Fruit fly (Drosophila melanogaster): ENCODE measurements around the gene CG14710.

CG14710 gene

dm6 chr3R:11619709-11620409, at the start of gene CG14710, which contains the start of gene Jupiter:
CG14710 (plus strand) TSS chr3R:11620090.
Jupiter (minus strand) TSS chr3R:11619906.
- TF ChIP-seq Sox14 (GFP tag; optimal IDR thresholded peaks at IDR 0.05) (peak; percentile 67), fd85E (GFP tag; optimal IDR thresholded peaks at IDR 0.05) (no peak), CG31627 (GFP tag; optimal IDR thresholded peaks at IDR 0.05) (peak; percentile 78), acj6 (GFP tag; optimal IDR thresholded peaks at IDR 0.05) (peak; percentile 41), CG6808 (GFP tag; optimal IDR thresholded peaks at IDR 0.05) (no peak), CG15336 (GFP tag; IDR thresholded peaks at IDR 0.05) (no peak; the same call in 1 of the 2 replicates), CG7368 (GFP tag; optimal IDR thresholded peaks at IDR 0.05) (peak; percentile 6), CG6276 (GFP tag; optimal IDR thresholded peaks at IDR 0.05) (no peak), fd59A (GFP tag; optimal IDR thresholded peaks at IDR 0.05) (no peak), salr (GFP tag; optimal IDR thresholded peaks at IDR 0.05) (peak in 1 of 2 experiments; percentile 16), Eip93F (GFP tag; optimal IDR thresholded peaks at IDR 0.05) (no peak), vri (GFP tag; optimal IDR thresholded peaks at IDR 0.05) (no peak), CG8119 (GFP tag; IDR thresholded peaks at IDR 0.05) (peak; percentile 37; the same call in 1 of the 3 replicates), pdm3 (GFP tag; optimal IDR thresholded peaks at IDR 0.05) (no peak), CG3919 (GFP tag; optimal IDR thresholded peaks at IDR 0.05) (peak; percentile 59), Ets96B (tag; optimal IDR thresholded peaks at IDR 0.05) (peak; percentile 19), CG10631 (GFP tag; optimal IDR thresholded peaks at IDR 0.05) (no peak), eg (GFP tag; IDR thresholded peaks at IDR 0.05) (peak; percentile 70; the same call in 2 of the 3 replicates), Eip75B (GFP tag; optimal IDR thresholded peaks at IDR 0.05) (no peak), Hr4 (GFP tag; optimal IDR thresholded peaks at IDR 0.05) (peak; percentile 37), OdsH (GFP tag; optimal IDR thresholded peaks at IDR 0.05) (peak; percentile 47), esn (GFP tag; optimal IDR thresholded peaks at IDR 0.05) (peak; percentile 56), Hr39 (GFP tag; optimal IDR thresholded peaks at IDR 0.05) (peak; percentile 65), Hr38 (GFP tag; optimal IDR thresholded peaks at IDR 0.05) (no peak), CG8319 (GFP tag; optimal IDR thresholded peaks at IDR 0.05) (no peak), fkh (GFP tag; optimal IDR thresholded peaks at IDR 0.05) (no peak), dac (GFP tag; optimal IDR thresholded peaks at IDR 0.05) (no peak), CG34406 (GFP tag; optimal IDR thresholded peaks at IDR 0.05) (no peak), Met (GFP tag; optimal IDR thresholded peaks at IDR 0.05) (no peak), spab (GFP tag; optimal IDR thresholded peaks at IDR 0.05) (no peak), CG10669 (GFP tag; optimal IDR thresholded peaks at IDR 0.05) (no peak), svp (GFP tag) (no peak), CG11294 (GFP tag; IDR thresholded peaks at IDR 0.05) (peak; percentile 57; the same call in 1 of the 2 replicates), ss (GFP tag; optimal IDR thresholded peaks at IDR 0.05) (peak; percentile 52 to 61), lz (GFP tag; optimal IDR thresholded peaks at IDR 0.05) (peak; percentile 73), dsx (GFP tag; optimal IDR thresholded peaks at IDR 0.05; ENCODE audit: poor library complexity, severe bottlenecking) (peak; percentile 51), CG16779 (tag; optimal IDR thresholded peaks at IDR 0.05) (no peak), CG6854 (GFP tag; optimal IDR thresholded peaks at IDR 0.05) (peak; percentile 54), CG6163 (GFP tag; IDR thresholded peaks at IDR 0.05) (no peak), Sox15 (GFP tag; optimal IDR thresholded peaks at IDR 0.05) (peak; percentile 49), CG3032 (tag; optimal IDR thresholded peaks at IDR 0.05) (peak; percentile 52), CG11762 (GFP tag; optimal IDR thresholded peaks at IDR 0.05; ENCODE audit: insufficient read depth) (peak; percentile 27), Gug (GFP tag; IDR thresholded peaks at IDR 0.05) (peak; percentile 50; the same call in 1 of the 2 replicates), topi (GFP tag; optimal IDR thresholded peaks at IDR 0.05) (peak; percentile 36), CG6792 (GFP tag; optimal IDR thresholded peaks at IDR 0.05) (peak; percentile 17), achi (GFP tag; optimal IDR thresholded peaks at IDR 0.05) (peak; percentile 30), Blimp-1 (GFP tag; optimal IDR thresholded peaks at IDR 0.05) (no peak), CG8632 (GFP tag; optimal IDR thresholded peaks at IDR 0.05) (no peak), net (GFP tag; optimal IDR thresholded peaks at IDR 0.05) (no peak), CG4318 (GFP tag; optimal IDR thresholded peaks at IDR 0.05) (no peak), Sox102F (GFP tag; optimal IDR thresholded peaks at IDR 0.05) (no peak)

Measured in whole organism, prepupa.